Fruit fly (Drosophila melanogaster): ENCODE results near the gene Nop56.
A peak's percentile ranks its signal among the peaks of the same experiment; 100 is the strongest.

The Nop56 gene

dm6 chr3R:22468829-22469487, 48.1 kb upstream of the Nop56 start (continued):
- no peak for TF ChIP-seq psq (GFP tag; optimal IDR thresholded peaks at IDR 0.05)
- peak; percentile 57 for TF ChIP-seq disco-r (GFP tag; optimal IDR thresholded peaks at IDR 0.05)
- peak; percentile 84 for TF ChIP-seq B-H2 (GFP tag; optimal IDR thresholded peaks at IDR 0.05)
- peak; percentile 23 for TF ChIP-seq CG3995 (GFP tag; optimal IDR thresholded peaks at IDR 0.05)
- peak; percentile 86 for TF ChIP-seq zfh2 (GFP tag; optimal IDR thresholded peaks at IDR 0.05)
- peak; percentile 79 for TF ChIP-seq D19A (tag; optimal IDR thresholded peaks at IDR 0.05)
- TF ChIP-seq CG2120 (GFP tag; optimal IDR thresholded peaks at IDR 0.05), result peak; percentile 95
- TF ChIP-seq CG6791 (GFP tag; IDR thresholded peaks at IDR 0.05; ENCODE audit: partially characterized antibody), result no peak
- peak; percentile 64; the same call in 2 of the 3 replicates for TF ChIP-seq jigr1 (GFP tag; IDR thresholded peaks at IDR 0.05)
- no peak; the same call in 1 of the 2 replicates for TF ChIP-seq ro (GFP tag; IDR thresholded peaks at IDR 0.05)
- peak; percentile 87 for TF ChIP-seq CG8924 (tag; optimal IDR thresholded peaks at IDR 0.05)
- TF ChIP-seq btn (GFP tag; optimal IDR thresholded peaks at IDR 0.05), result peak; percentile 70
- peak; percentile 82 for TF ChIP-seq CG6765 (GFP tag; optimal IDR thresholded peaks at IDR 0.05)
- TF ChIP-seq Dek (tag; optimal IDR thresholded peaks at IDR 0.05), result peak; percentile 85
- TF ChIP-seq CG17802 (tag; optimal IDR thresholded peaks at IDR 0.05), result peak; percentile 41
- peak; percentile 85 for TF ChIP-seq pho (GFP tag; optimal IDR thresholded peaks at IDR 0.05)
- TF ChIP-seq ham (GFP tag; IDR thresholded peaks at IDR 0.05), result peak; percentile 63
- peak; percentile 49 for TF ChIP-seq CG12236 (GFP tag; optimal IDR thresholded peaks at IDR 0.05)
- peak; percentile 51 for TF ChIP-seq CG10565 (GFP tag; optimal IDR thresholded peaks at IDR 0.05)
- TF ChIP-seq BEAF-32 (GFP tag; optimal IDR thresholded peaks at IDR 0.05), result no peak
- peak; percentile 62 for TF ChIP-seq CG2889 (GFP tag; IDR thresholded peaks at IDR 0.05)
- TF ChIP-seq CG14050 (GFP tag; IDR thresholded peaks at IDR 0.05), result peak; percentile 77
- peak; percentile 86 for TF ChIP-seq ATbp (GFP tag; optimal IDR thresholded peaks at IDR 0.05)
- TF ChIP-seq kay (GFP tag; optimal IDR thresholded peaks at IDR 0.05), result peak; percentile 79
- TF ChIP-seq br (optimal IDR thresholded peaks at IDR 0.05), result no peak
- TF ChIP-seq CG9727 (GFP tag; optimal IDR thresholded peaks at IDR 0.05), result peak; percentile 80
- TF ChIP-seq Hr39 (optimal IDR thresholded peaks at IDR 0.05), result no peak
- 0 out of 2 replicates have a peak, but pooled peaks have one; percentile 25 for TF ChIP-seq CG11696 (GFP tag; IDR thresholded peaks at IDR 0.05)
- TF ChIP-seq corto (GFP tag; optimal IDR thresholded peaks at IDR 0.05), result no peak
- peak; percentile 79 for TF ChIP-seq peb (GFP tag; IDR thresholded peaks at IDR 0.05)
- peak; percentile 72 for TF ChIP-seq Hey (tag; optimal IDR thresholded peaks at IDR 0.05)
- TF ChIP-seq CG15073 (GFP tag; optimal IDR thresholded peaks at IDR 0.05), result no peak
- TF ChIP-seq hth (optimal IDR thresholded peaks at IDR 0.05), result no peak
- no peak for TF ChIP-seq Dll (GFP tag; IDR thresholded peaks at IDR 0.05; ENCODE audit: partially characterized antibody)
- peak; percentile 63; the same call in 1 of the 2 replicates for TF ChIP-seq GATAe (GFP tag; conservative IDR thresholded peaks at IDR 0.05)
- peak; percentile 86 for TF ChIP-seq abd-A (tag; optimal IDR thresholded peaks at IDR 0.05)
- TF ChIP-seq Ptx1 (GFP tag; IDR thresholded peaks at IDR 0.05), result peak; percentile 89
- peak; percentile 71; the same call in 1 of the 2 replicates for TF ChIP-seq chm (GFP tag; IDR thresholded peaks at IDR 0.05)
- TF ChIP-seq pum (GFP tag; optimal IDR thresholded peaks at IDR 0.05), result peak; percentile 87
- TF ChIP-seq CG11723 (GFP tag; optimal IDR thresholded peaks at IDR 0.05), result peak; percentile 64
- TF ChIP-seq exex (tag; optimal IDR thresholded peaks at IDR 0.05), result peak; percentile 65
- peak; percentile 75 for TF ChIP-seq en (GFP tag; optimal IDR thresholded peaks at IDR 0.05)
- TF ChIP-seq prd (optimal IDR thresholded peaks at IDR 0.05), result no peak
- TF ChIP-seq prd (GFP tag; IDR thresholded peaks at IDR 0.05), result peak; percentile 88
- peak; percentile 72; the same call in 2 of the 3 replicates for TF ChIP-seq CG6175 (GFP tag; IDR thresholded peaks at IDR 0.05)
- no peak for TF ChIP-seq fd102C (GFP tag; optimal IDR thresholded peaks at IDR 0.05)
- TF ChIP-seq seq (GFP tag; IDR thresholded peaks at IDR 0.05), result peak; percentile 84
- no peak for TF ChIP-seq HLH4C (GFP tag; IDR thresholded peaks at IDR 0.05; ENCODE audit: partially characterized antibody)
- no peak for TF ChIP-seq CTCF (GFP tag; optimal IDR thresholded peaks at IDR 0.05)
- TF ChIP-seq CG12219 (GFP tag; optimal IDR thresholded peaks at IDR 0.05), result peak; percentile 85
- peak; percentile 76 for TF ChIP-seq Myb (GFP tag; optimal IDR thresholded peaks at IDR 0.05)
- peak; percentile 69; the same call in 2 of the 3 replicates for TF ChIP-seq CG7357 (GFP tag; IDR thresholded peaks at IDR 0.05)

All from whole organism, embryonic.